Worm (Caenorhabditis elegans) whole organism, L2 larva: ENCODE measurements around the gene fbxb-48.
A peak's percentile ranks its signal among the peaks of the same experiment; 100 is the strongest.

Experiments used
- F13H6.1 ChIP-seq: sonication (generic microtip); optimal IDR thresholded peaks from 2 replicates; lab custom pipeline; 2016; ENCODE audit warnings: missing genetic modification characterization, missing compliant biosample characterization
- R02D3.7 ChIP-seq: fragments of 150-350 bp; optimal IDR thresholded peaks from 2 replicates; lab custom pipeline; 2014; ENCODE audit warnings: missing biosample characterization, missing genetic modification characterization
- ZK546.5 ChIP-seq: sonication (generic microtip); optimal IDR thresholded peaks from 2 replicates; lab custom pipeline; 2017; ENCODE audit warnings: missing biosample characterization, missing genetic modification characterization
- alr-1 ChIP-seq: fragments of 150-350 bp; optimal IDR thresholded peaks from 2 replicates; lab custom pipeline; 2014; ENCODE audit warnings: missing biosample characterization, missing genetic modification characterization
- aly-2 ChIP-seq: fragments of 150-350 bp; optimal IDR thresholded peaks from 2 replicates; lab custom pipeline; 2014; ENCODE audit warnings: missing biosample characterization, missing genetic modification characterization
- ama-1 ChIP-seq: fragments of 150-350 bp; optimal IDR thresholded peaks from 2 replicates; lab custom pipeline; 2018; ENCODE audit warnings: inconsistent platforms
- blmp-1 ChIP-seq: sonication (generic microtip); optimal IDR thresholded peaks from 2 replicates; lab custom pipeline; 2017; ENCODE audit warnings: missing genetic modification characterization, mild to moderate bottlenecking, missing compliant biosample characterization, antibody characterized with exemption, moderate library complexity; ENCODE audit not compliant: insufficient read depth
- ceh-82 ChIP-seq: fragments of 150-350 bp; optimal IDR thresholded peaks from 2 replicates; lab custom pipeline; 2014; ENCODE audit warnings: missing biosample characterization, missing genetic modification characterization
- crh-2 ChIP-seq: sonication (generic microtip); optimal IDR thresholded peaks from 2 replicates; lab custom pipeline; 2017; ENCODE audit warnings: missing biosample characterization, missing genetic modification characterization
- dmd-4 ChIP-seq: sonication (generic microtip); optimal IDR thresholded peaks from 2 replicates; lab custom pipeline; 2017; ENCODE audit warnings: missing biosample characterization, missing genetic modification characterization
- egl-27 ChIP-seq: sonication (generic microtip); optimal IDR thresholded peaks from 3 replicates; lab custom pipeline; 2017; ENCODE audit warnings: missing biosample characterization, missing genetic modification reagents, missing genetic modification characterization
- elt-3 ChIP-seq: sonication (generic microtip); optimal IDR thresholded peaks from 2 replicates; lab custom pipeline; 2017; ENCODE audit warnings: missing biosample characterization, missing genetic modification characterization
- fos-1 ChIP-seq: fragments of 150-350 bp; optimal IDR thresholded peaks from 2 replicates; lab custom pipeline; 2014; ENCODE audit warnings: missing biosample characterization, missing genetic modification characterization
- gmeb-1 ChIP-seq: fragments of 150-350 bp; optimal IDR thresholded peaks from 2 replicates; lab custom pipeline; 2014; ENCODE audit warnings: missing biosample characterization, missing genetic modification characterization
- lin-11 ChIP-seq: fragments of 150-350 bp; sonication (generic microtip); optimal IDR thresholded peaks from 2 replicates; lab custom pipeline; 2014; ENCODE audit warnings: missing biosample characterization, missing genetic modification characterization, inconsistent platforms, mixed read lengths
- lin-13 ChIP-seq: fragments of 150-350 bp; optimal IDR thresholded peaks from 2 replicates; lab custom pipeline; 2014; ENCODE audit warnings: missing biosample characterization, missing genetic modification reagents, missing genetic modification characterization
- lin-39 ChIP-seq: fragments of 150-350 bp; optimal IDR thresholded peaks from 2 replicates; lab custom pipeline; 2014; ENCODE audit warnings: missing biosample characterization, missing genetic modification reagents, missing genetic modification characterization
- lsy-2 ChIP-seq, 2 experiments: fragments of 150-350 bp in 1 of 2; sonication (generic microtip) in 1 of 2; optimal IDR thresholded peaks; 2 replicates each; lab custom pipeline; 2014 to 2017; ENCODE audit warnings: missing biosample characterization in 2 of 2, missing genetic modification characterization in 2 of 2
- mab-5 ChIP-seq: fragments of 150-350 bp; optimal IDR thresholded peaks from 2 replicates; lab custom pipeline; 2014; ENCODE audit warnings: missing biosample characterization, missing genetic modification characterization
- mdl-1 ChIP-seq, 2 experiments: fragments of 150-350 bp in 1 of 2; sonication (generic microtip) in 1 of 2; optimal IDR thresholded peaks; 2 replicates each; lab custom pipeline; 2017; ENCODE audit warnings: missing biosample characterization in 2 of 2, missing genetic modification characterization in 2 of 2
- nhr-10 ChIP-seq: sonication (generic microtip); optimal IDR thresholded peaks from 2 replicates; lab custom pipeline; 2017; ENCODE audit warnings: missing biosample characterization, missing genetic modification characterization
- nhr-11 ChIP-seq: fragments of 150-350 bp; optimal IDR thresholded peaks from 2 replicates; lab custom pipeline; 2014; ENCODE audit warnings: missing biosample characterization, missing genetic modification characterization
- nhr-237 ChIP-seq: fragments of 150-350 bp; optimal IDR thresholded peaks from 2 replicates; lab custom pipeline; 2014; ENCODE audit warnings: missing biosample characterization, missing genetic modification characterization
- nhr-77 ChIP-seq: fragments of 150-350 bp; optimal IDR thresholded peaks from 2 replicates; lab custom pipeline; 2014; ENCODE audit warnings: missing biosample characterization, missing genetic modification characterization
- peb-1 ChIP-seq: fragments of 150-350 bp; optimal IDR thresholded peaks from 2 replicates; lab custom pipeline; 2014; ENCODE audit warnings: missing biosample characterization, missing genetic modification characterization
- sem-4 ChIP-seq: fragments of 150-350 bp; optimal IDR thresholded peaks from 2 replicates; lab custom pipeline; 2014; ENCODE audit warnings: missing biosample characterization, missing genetic modification reagents, missing genetic modification characterization
- skn-1 ChIP-seq: sonication (generic microtip); optimal IDR thresholded peaks from 2 replicates; lab custom pipeline; 2017; ENCODE audit warnings: missing biosample characterization, missing genetic modification characterization
- sma-3 ChIP-seq: sonication (generic microtip); optimal IDR thresholded peaks from 2 replicates; lab custom pipeline; 2016; ENCODE audit warnings: missing genetic modification reagents, missing genetic modification characterization, missing compliant biosample characterization
- sma-9 ChIP-seq, 2 experiments: fragments of 150-350 bp in 1 of 2; sonication (generic microtip) in 1 of 2; optimal IDR thresholded peaks; 2 replicates each; lab custom pipeline; 2014 to 2016; ENCODE audit warnings: missing genetic modification characterization in 2 of 2, mild to moderate bottlenecking in 1 of 2, missing biosample characterization in 1 of 2, missing compliant biosample characterization in 1 of 2, missing genetic modification reagents in 1 of 2, moderate library complexity in 1 of 2
- snpc-4 ChIP-seq: fragments of 150-350 bp; optimal IDR thresholded peaks from 2 replicates; lab custom pipeline; 2014; ENCODE audit warnings: missing biosample characterization, missing genetic modification characterization
- unc-39 ChIP-seq: fragments of 150-350 bp; optimal IDR thresholded peaks from 2 replicates; lab custom pipeline; 2014; ENCODE audit warnings: missing biosample characterization, missing genetic modification characterization
- unc-62 ChIP-seq: fragments of 150-350 bp; optimal IDR thresholded peaks from 2 replicates; lab custom pipeline; 2014; ENCODE audit warnings: missing biosample characterization, missing genetic modification reagents, missing genetic modification characterization
- ztf-1 ChIP-seq: fragments of 200-800 bp; sonication (Bioruptor generic); conservative IDR thresholded peaks from 2 replicates; pipeline ENCODE4 v1.3.6; 2022; ENCODE audit warnings: missing genetic modification characterization, missing compliant biosample characterization
- ztf-4 ChIP-seq: fragments of 150-350 bp; optimal IDR thresholded peaks from 2 replicates; lab custom pipeline; 2014; ENCODE audit warnings: missing biosample characterization, missing genetic modification characterization

fbxb-48 gene

DNA sequence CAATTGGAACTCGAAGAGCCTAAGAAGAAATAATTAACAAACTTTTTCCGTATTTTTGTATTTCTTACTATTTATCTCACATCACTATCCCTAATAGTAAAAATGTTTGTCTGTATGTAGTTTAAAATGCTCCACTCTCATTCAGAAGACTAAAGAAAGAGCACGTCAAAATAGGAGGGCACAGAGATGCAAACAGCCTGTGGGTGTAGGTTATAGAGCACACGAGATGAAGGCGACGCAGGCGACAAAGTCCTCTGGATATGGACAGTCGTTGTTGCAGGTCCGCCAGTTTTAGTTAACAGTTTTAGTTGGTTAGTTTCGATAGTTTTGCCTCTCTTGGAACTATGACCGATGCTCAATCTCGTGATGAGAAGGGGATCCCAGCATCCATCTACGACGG lies 12.9 kb upstream of the fbxb-48 start, which contains the start of gene ceh-82:
ceh-82 (plus strand) TSS at position 301 of the 400 bp plus-strand sequence.
- TF ChIP-seq alr-1 (tag; lab: Kevin White, UChicago) (no peak), F13H6.1 (no peak), nhr-237 (tag; lab: Kevin White, UChicago) (no peak), lsy-2 (tag; optimal IDR thresholded peaks at IDR 0.05; lab: Kevin White, UChicago) (no peak), peb-1 (tag; lab: Kevin White, UChicago) (no peak), skn-1 (tag; lab: Kevin White, UChicago) (no peak), lin-39 (no peak), ceh-82 (tag; lab: Kevin White, UChicago) (no peak), lin-11 (no peak), egl-27 (tag; lab: Kevin White, UChicago) (no peak)

DNA sequence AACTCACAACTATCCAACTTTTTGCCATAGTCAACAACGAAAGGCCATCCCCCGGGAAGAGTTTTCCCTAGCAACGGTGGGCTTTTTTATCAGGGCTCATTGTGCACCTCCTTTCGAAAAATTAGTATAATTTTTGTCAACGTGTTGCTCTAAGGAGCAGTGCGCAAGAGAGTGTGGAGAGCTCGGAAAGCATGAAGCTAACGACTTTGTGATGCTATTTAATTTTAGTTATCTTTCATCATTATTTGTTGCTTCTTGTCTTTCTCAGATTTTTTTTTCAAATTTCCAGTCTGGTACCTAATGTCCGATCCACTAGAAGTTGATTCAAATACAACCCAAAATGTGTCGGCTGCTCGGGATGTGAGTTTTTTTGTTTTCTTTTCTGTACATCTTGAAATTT lies 11.1 kb upstream of the fbxb-48 start, which contains the start of gene ceh-81:
ceh-81 (plus strand) TSS at position 301 of the 400 bp plus-strand sequence.
- TF ChIP-seq skn-1 (tag; lab: Kevin White, UChicago) = no peak
- TF ChIP-seq, all 48 proteins: peak for 0

DNA sequence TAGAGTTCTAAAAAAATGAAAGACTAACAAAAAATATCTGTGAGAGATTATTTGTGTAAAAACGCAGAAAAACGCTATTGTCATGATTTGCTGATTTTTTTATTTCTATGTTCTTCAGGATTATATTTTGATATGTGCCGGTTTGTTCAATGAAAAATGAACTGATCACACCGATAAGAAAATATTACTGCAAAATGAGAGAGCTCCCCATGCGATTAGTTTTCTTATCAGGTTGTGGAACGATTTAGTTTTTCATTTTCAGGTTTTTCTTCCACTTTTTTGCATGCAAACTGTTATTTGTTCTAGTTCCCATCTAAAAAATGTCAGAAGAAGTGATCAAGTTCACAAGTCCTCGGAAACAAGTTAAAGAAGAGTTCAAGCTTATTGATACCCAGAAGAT lies 9.2 kb upstream of the fbxb-48 start, which contains the start of gene btb-9:
btb-9 (plus strand) TSS at position 254 of the 400 bp plus-strand sequence.
- TF ChIP-seq crh-2 (tag; lab: Kevin White, UChicago) (peak; percentile 41), fos-1 (tag; lab: Kevin White, UChicago) (peak; percentile 87), ZK546.5 (tag; lab: Kevin White, UChicago) (no peak), mdl-1 (tag; optimal IDR thresholded peaks at IDR 0.05; lab: Kevin White, UChicago) (no peak)

DNA sequence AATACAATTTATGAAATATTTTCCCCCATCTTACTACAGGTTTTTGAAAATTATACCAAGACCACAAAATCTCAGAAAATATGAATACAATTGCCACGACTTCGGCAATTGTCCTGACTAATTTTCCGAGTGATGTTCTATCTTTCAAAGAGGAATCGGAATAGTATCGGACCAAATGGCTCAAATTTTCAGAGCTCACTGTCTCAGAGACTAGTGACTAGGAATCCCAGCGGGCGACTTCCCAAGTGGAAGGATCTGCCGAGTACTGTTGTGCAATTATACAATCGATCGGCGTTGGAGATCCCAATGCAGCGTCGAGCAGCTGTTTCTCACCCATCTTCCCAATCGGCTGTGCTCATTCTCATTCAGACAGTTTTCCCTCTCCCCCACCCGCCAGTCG lies 6.7 kb upstream of the fbxb-48 start, which contains the start of gene F45C12.17:
F45C12.17 (plus strand) TSS at position 377 of the 400 bp plus-strand sequence.
- TF ChIP-seq sem-4 (tag; lab: Kevin White, UChicago) (no peak), lin-39 (no peak), aly-2 (tag; lab: Kevin White, UChicago) (no peak), unc-39 (tag; lab: Kevin White, UChicago) (no peak), peb-1 (tag; lab: Kevin White, UChicago) (no peak), ceh-82 (tag; lab: Kevin White, UChicago) (no peak), snpc-4 (no peak), unc-62 (GFP tag; lab: Kevin White, UChicago) (no peak), nhr-10 (tag; lab: Kevin White, UChicago) (no peak), dmd-4 (no peak), sma-3 (GFP tag; lab: Kevin White, UChicago) (no peak), fos-1 (tag; lab: Kevin White, UChicago) (no peak), alr-1 (tag; lab: Kevin White, UChicago) (no peak), ama-1 (no peak), ztf-1 (GFP tag; lab: Robert Waterston, UW) (no peak), gmeb-1 (tag; lab: Kevin White, UChicago) (no peak), lin-13 (no peak), R02D3.7 (tag; lab: Kevin White, UChicago) (no peak), sma-9 (GFP tag; optimal IDR thresholded peaks at IDR 0.05; lab: Kevin White, UChicago) (no peak), sma-9 (tag; optimal IDR thresholded peaks at IDR 0.05; lab: Kevin White, UChicago) (no peak), elt-3 (no peak)

DNA sequence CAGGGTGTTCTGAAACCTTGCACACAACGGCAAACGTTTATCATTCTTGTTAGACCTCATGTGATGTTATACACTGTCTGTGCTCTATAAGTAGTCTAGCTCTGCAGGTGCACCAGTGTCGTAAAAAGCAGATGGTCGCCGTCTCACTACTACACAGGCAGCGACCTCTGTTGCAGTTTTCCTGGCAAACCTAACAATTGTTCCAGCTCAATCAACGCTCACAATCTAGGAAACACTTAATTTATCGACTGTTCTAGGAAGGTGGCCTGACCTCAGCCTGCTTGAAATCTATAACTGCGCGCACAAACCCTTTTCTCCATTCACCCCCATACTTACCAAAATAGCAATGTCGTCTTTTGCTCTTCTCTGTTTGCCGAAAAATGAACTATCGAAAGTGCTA lies 5.3 kb upstream of the fbxb-48 start, which contains the start of gene fbxb-11:
fbxb-11 (plus strand) TSS at position 301 of the 400 bp plus-strand sequence.
- TF ChIP-seq sem-4 (tag; lab: Kevin White, UChicago) (no peak), ztf-4 (no peak), mab-5 (tag; lab: Kevin White, UChicago) (no peak), lin-39 (no peak), nhr-11 (tag; lab: Kevin White, UChicago) (no peak), nhr-77 (tag; lab: Kevin White, UChicago) (no peak), blmp-1 (tag; lab: Kevin White, UChicago) (no peak), F13H6.1 (no peak)
- TF ChIP-seq, all 48 proteins: peak for 0
